Worm (Caenorhabditis elegans): ENCODE results near the gene aakg-1.

aakg-1 gene

ce11 chrIII:12548441-12548840, 26.8 kb downstream of the aakg-1 start:
- TF ChIP-seq nhr-43 (tag; optimal IDR thresholded peaks at IDR 0.05; ENCODE audit: poor library complexity, severe bottlenecking) (no peak), pqm-1 (tag; optimal IDR thresholded peaks at IDR 0.05) (peak; percentile 17), elt-2 (tag; optimal IDR thresholded peaks at IDR 0.05) (peak; percentile 89), pha-4 (tag; optimal IDR thresholded peaks at IDR 0.05) (peak; percentile 29)

- no peak for TF ChIP-seq nhr-25 (tag; optimal IDR thresholded peaks at IDR 0.05)
- TF ChIP-seq nhr-237 (tag; optimal IDR thresholded peaks at IDR 0.05): no peak
- TF ChIP-seq daf-12 (tag; optimal IDR thresholded peaks at IDR 0.05): no peak
- no peak for TF ChIP-seq elt-2 (tag; optimal IDR thresholded peaks at IDR 0.05)
- TF ChIP-seq lin-39 (tag; optimal IDR thresholded peaks at IDR 0.05): no peak
- TF ChIP-seq pqm-1 (tag; optimal IDR thresholded peaks at IDR 0.05): no peak
- TF ChIP-seq sea-2 (GFP tag; optimal IDR thresholded peaks at IDR 0.05): no peak
- no peak for TF ChIP-seq nhr-77 (tag; optimal IDR thresholded peaks at IDR 0.05)
- TF ChIP-seq eor-1 (tag; optimal IDR thresholded peaks at IDR 0.05): no peak
- no peak for TF ChIP-seq nhr-12 (tag; optimal IDR thresholded peaks at IDR 0.05)
- TF ChIP-seq ceh-16 (tag; optimal IDR thresholded peaks at IDR 0.05): no peak
- no peak for TF ChIP-seq ceh-82 (tag; optimal IDR thresholded peaks at IDR 0.05)
- TF ChIP-seq nhr-28 (tag; optimal IDR thresholded peaks at IDR 0.05): no peak
- TF ChIP-seq nfya-1 (tag; optimal IDR thresholded peaks at IDR 0.05; ENCODE audit: insufficient read depth): no peak
These were observed 32.5 kb downstream of the aakg-1 start for ce11 chrIII:12542656-12543055.

ce11 chrIII:12540411-12540810, 34.8 kb downstream of the aakg-1 start:
- peak; percentile 98 for TF ChIP-seq nfya-1 (tag; optimal IDR thresholded peaks at IDR 0.05; ENCODE audit: insufficient read depth)
- no peak for TF ChIP-seq elt-1 (tag; optimal IDR thresholded peaks at IDR 0.05)
- TF ChIP-seq lsy-12 (tag; optimal IDR thresholded peaks at IDR 0.05): no peak
- no peak for TF ChIP-seq zag-1 (tag; optimal IDR thresholded peaks at IDR 0.05)
- no peak for TF ChIP-seq unc-62 (GFP tag; optimal IDR thresholded peaks at IDR 0.05)
- TF ChIP-seq tbx-2 (tag; optimal IDR thresholded peaks at IDR 0.05): no peak
- TF ChIP-seq nhr-77 (tag; optimal IDR thresholded peaks at IDR 0.05): no peak

- TF ChIP-seq ceh-82 (tag; optimal IDR thresholded peaks at IDR 0.05): no peak
These were observed 37.9 kb downstream of the aakg-1 start for ce11 chrIII:12537239-12537845.

- TF ChIP-seq ceh-28 (tag; optimal IDR thresholded peaks at IDR 0.05): peak; percentile 33
- no peak for TF ChIP-seq nhr-28 (tag; optimal IDR thresholded peaks at IDR 0.05)
These were observed 41.3 kb downstream of the aakg-1 start for ce11 chrIII:12533900-12534299.

- TF ChIP-seq elt-2 (tag; optimal IDR thresholded peaks at IDR 0.05) (peak; percentile 19), nfya-1 (tag; optimal IDR thresholded peaks at IDR 0.05; ENCODE audit: insufficient read depth) (peak; percentile 54), lin-15B (tag; optimal IDR thresholded peaks at IDR 0.05) (peak; percentile 44), ama-1 (optimal IDR thresholded peaks at IDR 0.05) (no peak), jun-1 (tag; optimal IDR thresholded peaks at IDR 0.05) (peak; percentile 13), aly-2 (tag; optimal IDR thresholded peaks at IDR 0.05) (no peak), pha-4 (tag; optimal IDR thresholded peaks at IDR 0.05) (peak; percentile 47), hmg-11 (tag; optimal IDR thresholded peaks at IDR 0.05) (peak; percentile 78)
These were observed 47.2 kb downstream of the aakg-1 start for ce11 chrIII:12528029-12528428.

- TF ChIP-seq eor-1 (tag; optimal IDR thresholded peaks at IDR 0.05) (no peak), nhr-23 (tag; optimal IDR thresholded peaks at IDR 0.05) (no peak), R02D3.7 (tag; optimal IDR thresholded peaks at IDR 0.05) (no peak), ceh-28 (tag; optimal IDR thresholded peaks at IDR 0.05) (peak; percentile 93), nhr-67 (tag; optimal IDR thresholded peaks at IDR 0.05) (no peak)
These were observed 57.5 kb downstream of the aakg-1 start for ce11 chrIII:12517674-12518073.
